Worm (Caenorhabditis elegans): ENCODE data around the gene Y54G2A.19.
"Not testable (repeated sequence)": the region's sequence is repeated elsewhere in the genome, so short reads cannot be mapped to it uniquely, and the experiment has no call there.

ce11 chrIV:2901463-2901862 lies 6.9 kb upstream of the Y54G2A.19 start:
- TF ChIP-seq tbp1 (GFP tag; optimal IDR thresholded peaks at IDR 0.05); B0035.1 (tag; optimal IDR thresholded peaks at IDR 0.05); snpc-1.3 (tag; optimal IDR thresholded peaks at IDR 0.05; ENCODE audit: insufficient read depth); unc-130 (GFP tag; optimal IDR thresholded peaks at IDR 0.05): not testable (repeated sequence)
- TF ChIP-seq D2030.7 (GFP tag; IDR thresholded peaks at IDR 0.05) (peak; percentile 52; the same call in 1 of the 2 replicates), Y95B8A.8 (GFP tag; IDR thresholded peaks at IDR 0.05) (0 out of 2 replicates have a peak, but pooled peaks have one; percentile 14)
